Fruit fly (Drosophila melanogaster) whole organism, embryonic: ENCODE results near the gene Pex5.
A peak's percentile ranks its signal among the peaks of the same experiment; 100 is the strongest.

ENCODE experiments used
- Adf1 ChIP-seq: fragments of 200-800 bp; sonication (Bioruptor generic); IDR thresholded peaks from 2 replicates; pipeline ENCODE4 v1.3.6; 2022; ENCODE audit warnings: missing biosample characterization, missing genetic modification characterization
- Atf6 ChIP-seq: fragments of 200-800 bp; sonication (Bioruptor generic); IDR thresholded peaks from 2 replicates; pipeline ENCODE4 v1.3.6; 2022; ENCODE audit warnings: missing biosample characterization, missing genetic modification characterization
- B-H2 ChIP-seq: fragments of 200-800 bp; sonication (Bioruptor generic); optimal IDR thresholded peaks from 2 replicates; lab custom pipeline; 2018; ENCODE audit warnings: missing biosample characterization, mild to moderate bottlenecking, missing genetic modification characterization
- CG10274 ChIP-seq: fragments of 200-800 bp; sonication (Bioruptor generic); optimal IDR thresholded peaks from 3 replicates; lab custom pipeline; 2017; ENCODE audit warnings: missing biosample characterization, mild to moderate bottlenecking, missing genetic modification characterization
- CG10654 ChIP-seq: fragments of 200-800 bp; sonication (Bioruptor generic); optimal IDR thresholded peaks from 2 replicates; lab custom pipeline; 2016; ENCODE audit warnings: missing biosample characterization, missing genetic modification characterization
- CG12299 ChIP-seq: fragments of 200-800 bp; sonication (Bioruptor generic); optimal IDR thresholded peaks from 2 replicates; lab custom pipeline; 2018; ENCODE audit warnings: missing biosample characterization, mild to moderate bottlenecking, missing genetic modification characterization
- CG13624 ChIP-seq: fragments of 200-800 bp; sonication (Bioruptor generic); optimal IDR thresholded peaks from 2 replicates; lab custom pipeline; 2016; ENCODE audit warnings: missing biosample characterization, missing genetic modification characterization
- CG14441 ChIP-seq: fragments of 200-800 bp; sonication (Bioruptor generic); IDR thresholded peaks from 2 replicates; pipeline ENCODE4 v1.3.6; 2022; ENCODE audit warnings: missing biosample characterization, missing genetic modification characterization
- CG15011 ChIP-seq: fragments of 200-800 bp; sonication (Bioruptor generic); optimal IDR thresholded peaks from 3 replicates; lab custom pipeline; 2018; ENCODE audit warnings: missing biosample characterization, mild to moderate bottlenecking, missing genetic modification characterization
- CG15601 ChIP-seq: fragments of 200-800 bp; sonication (Bioruptor generic); optimal IDR thresholded peaks from 3 replicates; lab custom pipeline; 2019; ENCODE audit warnings: missing biosample characterization, mild to moderate bottlenecking, missing genetic modification characterization, moderate library complexity
- CG1602 ChIP-seq: fragments of 200-800 bp; sonication (Bioruptor generic); optimal IDR thresholded peaks from 3 replicates; lab custom pipeline; 2016; ENCODE audit warnings: missing biosample characterization, missing genetic modification characterization
- CG17186 ChIP-seq: fragments of 200-800 bp; sonication (Bioruptor generic); optimal IDR thresholded peaks from 3 replicates; lab custom pipeline; 2017; ENCODE audit warnings: missing biosample characterization, missing genetic modification reagents, missing genetic modification characterization
- CG17361 ChIP-seq: fragments of 200-800 bp; sonication (Bioruptor generic); IDR thresholded peaks from 3 replicates; pipeline ENCODE4 v1.3.6; 2022; ENCODE audit warnings: missing biosample characterization, missing genetic modification characterization
- CG17385 ChIP-seq: fragments of 200-800 bp; sonication (Bioruptor generic); optimal IDR thresholded peaks from 3 replicates; lab custom pipeline; 2018; ENCODE audit warnings: missing biosample characterization, mild to moderate bottlenecking, missing genetic modification characterization
- CG18599 ChIP-seq: fragments of 200-800 bp; sonication (Bioruptor generic); optimal IDR thresholded peaks from 3 replicates; lab custom pipeline; 2017; ENCODE audit warnings: missing biosample characterization, missing genetic modification characterization, mild to moderate bottlenecking, moderate library complexity, missing genetic modification reagents
- CG31365 ChIP-seq: fragments of 200-800 bp; sonication (Bioruptor generic); optimal IDR thresholded peaks from 2 replicates; lab custom pipeline; 2018; ENCODE audit warnings: missing biosample characterization, mild to moderate bottlenecking, missing genetic modification characterization
- CG32532 ChIP-seq: fragments of 200-800 bp; sonication (Bioruptor generic); IDR thresholded peaks from 2 replicates; pipeline ENCODE4 v1.3.6; 2022; ENCODE audit warnings: missing biosample characterization, missing genetic modification characterization
- CG3281 ChIP-seq: fragments of 200-800 bp; sonication (Bioruptor generic); optimal IDR thresholded peaks from 3 replicates; lab custom pipeline; 2017; ENCODE audit warnings: missing biosample characterization, mild to moderate bottlenecking, missing genetic modification characterization
- CG4328 ChIP-seq: fragments of 200-800 bp; sonication (Bioruptor generic); optimal IDR thresholded peaks from 3 replicates; lab custom pipeline; 2017; ENCODE audit warnings: missing biosample characterization, missing genetic modification reagents, missing genetic modification characterization
- CG6683 ChIP-seq: fragments of 200-800 bp; sonication (Bioruptor generic); optimal IDR thresholded peaks from 2 replicates; lab custom pipeline; 2017; ENCODE audit warnings: missing biosample characterization, mild to moderate bottlenecking, missing genetic modification characterization, missing genetic modification reagents
- CG9932 ChIP-seq: fragments of 200-800 bp; sonication (Bioruptor generic); IDR thresholded peaks from 2 replicates; pipeline ENCODE4 v1.3.6; 2022; ENCODE audit warnings: missing biosample characterization, missing genetic modification characterization
- Ets65A ChIP-seq: fragments of 200-800 bp; sonication (Bioruptor generic); peaks from one replicate; lab custom pipeline; 2016; ENCODE audit warnings: missing biosample characterization, missing genetic modification characterization
- Hsf ChIP-seq: fragments of 200-800 bp; sonication (Bioruptor generic); optimal IDR thresholded peaks from 3 replicates; lab custom pipeline; 2016; ENCODE audit warnings: missing biosample characterization, missing genetic modification characterization
- MESR4 ChIP-seq: fragments of 200-800 bp; sonication (Bioruptor generic); optimal IDR thresholded peaks from 2 replicates; lab custom pipeline; 2018; ENCODE audit warnings: missing biosample characterization, mild to moderate bottlenecking, missing genetic modification characterization, moderate library complexity
- Pdp1 ChIP-seq, 2 experiments: fragments of 200-800 bp; sonication (Bioruptor generic); optimal IDR thresholded peaks; 3 replicates each; lab custom pipeline; 2016; ENCODE audit warnings: missing biosample characterization in 2 of 2, missing genetic modification characterization in 2 of 2, mild to moderate bottlenecking in 1 of 2, moderate library complexity in 1 of 2
- Rx ChIP-seq: fragments of 200-800 bp; sonication (Bioruptor generic); IDR thresholded peaks from 2 replicates; pipeline ENCODE4 v1.3.6; 2022; ENCODE audit warnings: missing biosample characterization, missing genetic modification characterization
- Six4 ChIP-seq: fragments of 200-800 bp; sonication (Bioruptor generic); optimal IDR thresholded peaks from 2 replicates; lab custom pipeline; 2016; ENCODE audit warnings: missing biosample characterization, missing genetic modification characterization
- Sry-δ ChIP-seq: fragments of 200-800 bp; sonication (Bioruptor generic); optimal IDR thresholded peaks from 2 replicates; lab custom pipeline; 2016; ENCODE audit warnings: missing biosample characterization, missing genetic modification characterization
- Stat92E ChIP-seq, 3 experiments: fragments of >200 bp in 2 of 3; fragments of 200-800 bp in 1 of 3; sonication (Bioruptor generic) in 1 of 3; optimal IDR thresholded peaks; 2 replicates each; lab custom pipeline; 2017 to 2019; ENCODE audit warnings: missing biosample characterization in 3 of 3, missing genetic modification characterization in 3 of 3, mild to moderate bottlenecking in 1 of 3, moderate library complexity in 1 of 3
- TFAM ChIP-seq: fragments of 200-800 bp; sonication (Bioruptor generic); optimal IDR thresholded peaks from 2 replicates; lab custom pipeline; 2017; ENCODE audit warnings: missing biosample characterization, missing genetic modification characterization, inconsistent platforms
- caup ChIP-seq: fragments of 200-800 bp; sonication (Bioruptor generic); optimal IDR thresholded peaks from 3 replicates; lab custom pipeline; 2017; ENCODE audit warnings: missing biosample characterization, mild to moderate bottlenecking, missing genetic modification characterization, moderate library complexity; ENCODE audit not compliant: severe bottlenecking
- disco-r ChIP-seq: fragments of 200-800 bp; sonication (Bioruptor generic); optimal IDR thresholded peaks from 2 replicates; lab custom pipeline; 2016; ENCODE audit warnings: missing biosample characterization, missing genetic modification characterization
- dm ChIP-seq: fragments of 200-800 bp; sonication (Bioruptor generic); optimal IDR thresholded peaks from 3 replicates; lab custom pipeline; 2016; ENCODE audit warnings: missing biosample characterization, missing genetic modification characterization
- dmrt11E ChIP-seq: fragments of 200-800 bp; sonication (Bioruptor generic); optimal IDR thresholded peaks from 3 replicates; lab custom pipeline; 2018; ENCODE audit warnings: missing biosample characterization, mild to moderate bottlenecking, missing genetic modification characterization, moderate library complexity
- fd3F ChIP-seq: fragments of 200-800 bp; sonication (Bioruptor generic); optimal IDR thresholded peaks from 2 replicates; lab custom pipeline; 2018; ENCODE audit warnings: missing biosample characterization, mild to moderate bottlenecking, missing genetic modification characterization, moderate library complexity
- grn ChIP-seq: fragments of 200-800 bp; sonication (Bioruptor generic); optimal IDR thresholded peaks from 3 replicates; lab custom pipeline; 2017; ENCODE audit warnings: missing biosample characterization, missing genetic modification characterization
- hkb ChIP-seq, 2 experiments: fragments of 200-800 bp in 1 of 2; fragments of >200 bp in 1 of 2; sonication (Bioruptor generic) in 1 of 2; IDR thresholded peaks in 1 of 2; optimal IDR thresholded peaks in 1 of 2; 2 replicates each; pipeline versions ENCODE4 v1.3.6 to Lab custom; 2017 to 2022; ENCODE audit warnings: missing biosample characterization in 1 of 2, missing genetic modification characterization in 1 of 2
- jumu ChIP-seq: fragments of 200-800 bp; sonication (Bioruptor generic); optimal IDR thresholded peaks from 3 replicates; lab custom pipeline; 2016; ENCODE audit warnings: missing biosample characterization, missing genetic modification characterization
- kah ChIP-seq: fragments of 200-800 bp; sonication (Bioruptor generic); optimal IDR thresholded peaks from 2 replicates; lab custom pipeline; 2018; ENCODE audit warnings: missing biosample characterization, mild to moderate bottlenecking, missing genetic modification characterization
- lab ChIP-seq: fragments of 200-800 bp; sonication (Bioruptor generic); optimal IDR thresholded peaks from 3 replicates; lab custom pipeline; 2017; ENCODE audit warnings: missing biosample characterization, missing genetic modification characterization, mild to moderate bottlenecking, moderate library complexity, missing genetic modification reagents
- lov ChIP-seq, 2 experiments: fragments of 200-800 bp in 1 of 2; fragments of >200 bp in 1 of 2; sonication (Bioruptor generic) in 1 of 2; IDR thresholded peaks in 1 of 2; optimal IDR thresholded peaks in 1 of 2; 2 replicates in 1 of 2; 3 replicates in 1 of 2; pipeline versions ENCODE4 v1.3.6 to Lab custom; 2017 to 2022; ENCODE audit warnings: missing biosample characterization in 1 of 2, missing genetic modification characterization in 1 of 2
- ro ChIP-seq: fragments of 200-800 bp; sonication (Bioruptor generic); IDR thresholded peaks from 2 replicates; pipeline ENCODE4 v1.3.6; 2022; ENCODE audit warnings: missing biosample characterization, missing genetic modification characterization
- stwl ChIP-seq: fragments of 200-800 bp; sonication (Bioruptor generic); optimal IDR thresholded peaks from 3 replicates; lab custom pipeline; 2018; ENCODE audit warnings: missing biosample characterization, mild to moderate bottlenecking, missing genetic modification characterization, moderate library complexity
- tin ChIP-seq: fragments of 200-800 bp; sonication (Bioruptor generic); optimal IDR thresholded peaks from 3 replicates; lab custom pipeline; 2016; ENCODE audit warnings: missing biosample characterization, missing genetic modification characterization
- unc-4 ChIP-seq: fragments of 200-800 bp; sonication (Bioruptor generic); IDR thresholded peaks from 2 replicates; pipeline ENCODE4 v1.3.6; 2022; ENCODE audit warnings: missing biosample characterization, missing genetic modification characterization; ENCODE audit not compliant: partially characterized antibody
- wor ChIP-seq: fragments of 200-800 bp; sonication (Bioruptor generic); IDR thresholded peaks from 2 replicates; pipeline ENCODE4 v1.3.6; 2022; ENCODE audit warnings: missing biosample characterization, missing genetic modification characterization
- zfh2 ChIP-seq: fragments of 200-800 bp; sonication (Bioruptor generic); optimal IDR thresholded peaks from 2 replicates; lab custom pipeline; 2016; ENCODE audit warnings: missing biosample characterization, missing genetic modification characterization

Gene Pex5

DNA sequence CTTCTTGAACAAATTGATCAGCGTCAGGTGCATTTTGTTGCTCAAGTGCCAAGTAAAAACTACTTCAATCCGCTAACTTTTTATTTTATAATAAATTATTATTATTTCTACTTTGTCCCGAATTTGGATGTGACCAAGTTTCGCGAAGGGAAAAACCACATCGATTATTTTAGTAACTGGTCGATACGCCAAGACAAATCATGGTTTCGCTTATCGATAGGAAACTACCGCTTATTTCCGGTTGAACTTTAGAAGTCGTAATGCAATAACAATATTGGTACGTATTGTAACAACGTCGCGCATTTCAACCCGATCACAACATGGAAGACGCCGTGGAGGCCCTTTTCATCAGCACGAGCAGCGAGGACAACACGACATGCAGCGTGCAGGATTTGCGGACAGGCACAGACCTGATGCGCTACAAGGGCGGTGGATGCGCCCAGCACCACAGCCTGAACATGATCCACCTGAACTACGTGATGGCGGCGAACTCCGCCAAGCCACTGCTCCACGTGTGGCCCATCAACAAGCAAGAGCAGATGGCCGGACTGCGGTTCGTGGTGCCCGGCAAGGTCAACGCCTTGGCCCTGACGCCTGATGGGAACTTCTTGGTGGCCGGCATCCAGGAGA, 8.4 kb upstream of the Pex5 start, which contains the start of the genes CG14817 and CG14805 (continued):
- peak; percentile 89 for TF ChIP-seq CG3281 (GFP tag; lab: Kevin White, UChicago)
- peak; percentile 40 for TF ChIP-seq Hsf (GFP tag; lab: Kevin White, UChicago)
- TF ChIP-seq zfh2: no peak
- no peak for TF ChIP-seq hkb (optimal IDR thresholded peaks at IDR 0.05; lab: Kevin White, UChicago)
- TF ChIP-seq hkb (GFP tag; IDR thresholded peaks at IDR 0.05; lab: Robert Waterston, UW): peak; percentile 59; the same call in 1 of the 2 replicates
- peak; percentile 38 for TF ChIP-seq dm (GFP tag; lab: Kevin White, UChicago)
- no peak for TF ChIP-seq jumu
- TF ChIP-seq CG31365: peak; percentile 76
- TF ChIP-seq CG13624: peak; percentile 30
- peak; percentile 34 for TF ChIP-seq Six4 (GFP tag; lab: Kevin White, UChicago)
- TF ChIP-seq CG17186 (GFP tag; lab: Kevin White, UChicago): peak; percentile 50
- TF ChIP-seq dmrt11E (tag; lab: Kevin White, UChicago): peak; percentile 59
- peak; percentile 88 for TF ChIP-seq CG4328 (GFP tag; lab: Kevin White, UChicago)
- no peak for TF ChIP-seq CG1602 (GFP tag; lab: Kevin White, UChicago)
- 0 out of 2 replicates have a peak, but pooled peaks have one; percentile 25 for TF ChIP-seq Rx (GFP tag; lab: Robert Waterston, UW)
- TF ChIP-seq disco-r (GFP tag; lab: Kevin White, UChicago): peak; percentile 15
- no peak; the same call in 1 of the 2 replicates for TF ChIP-seq CG9932
- TF ChIP-seq fd3F (GFP tag; lab: Kevin White, UChicago): peak; percentile 53
- peak; percentile 70 for TF ChIP-seq CG32532 (GFP tag; lab: Robert Waterston, UW)
- TF ChIP-seq grn (GFP tag; lab: Kevin White, UChicago): no peak
- TF ChIP-seq caup (GFP tag; lab: Kevin White, UChicago): peak; percentile 93
- TF ChIP-seq CG14441: no peak
- peak; percentile 69 for TF ChIP-seq CG6683 (GFP tag; lab: Kevin White, UChicago)
- TF ChIP-seq CG17385 (GFP tag; lab: Kevin White, UChicago): peak; percentile 76
- TF ChIP-seq B-H2: peak; percentile 91
- no peak for TF ChIP-seq lov (optimal IDR thresholded peaks at IDR 0.05; lab: Kevin White, UChicago)
- peak; percentile 71; the same call in 1 of the 3 replicates for TF ChIP-seq lov (GFP tag; IDR thresholded peaks at IDR 0.05; lab: Robert Waterston, UW)
- TF ChIP-seq tin (GFP tag; lab: Kevin White, UChicago): peak; percentile 24
- TF ChIP-seq Adf1 (GFP tag; lab: Robert Waterston, UW): no peak; the same call in 1 of the 2 replicates
- TF ChIP-seq MESR4: peak; percentile 87
- TF ChIP-seq stwl (tag; lab: Kevin White, UChicago): peak; percentile 46
- TF ChIP-seq CG17361: peak; percentile 67; the same call in 2 of the 3 replicates
- peak; percentile 23 for TF ChIP-seq CG10654 (GFP tag; lab: Kevin White, UChicago)
- TF ChIP-seq Ets65A (GFP tag; lab: Kevin White, UChicago): peak; percentile 91
- TF ChIP-seq wor (GFP tag; lab: Robert Waterston, UW): no peak
- peak; percentile 74 for TF ChIP-seq kah (GFP tag; lab: Kevin White, UChicago)
- TF ChIP-seq CG15601: peak; percentile 74
- TF ChIP-seq Atf6 (GFP tag; lab: Robert Waterston, UW): peak; percentile 50; the same call in 1 of the 2 replicates
- TF ChIP-seq TFAM (GFP tag; lab: Kevin White, UChicago): peak; percentile 6
- TF ChIP-seq CG12299 (tag; lab: Kevin White, UChicago): peak; percentile 81
- no peak for TF ChIP-seq ro (GFP tag; lab: Robert Waterston, UW)
- TF ChIP-seq unc-4: peak; percentile 66; the same call in 1 of the 2 replicates
- no peak for TF ChIP-seq CG15011 (GFP tag; lab: Kevin White, UChicago)
- TF ChIP-seq Pdp1 (GFP tag; optimal IDR thresholded peaks at IDR 0.05; lab: Kevin White, UChicago): peak in 1 of 2 experiments; percentile 55
- peak; percentile 54 for TF ChIP-seq CG10274
- TF ChIP-seq Sry-δ: peak; percentile 48
- peak; percentile 92 for TF ChIP-seq lab (GFP tag; lab: Kevin White, UChicago)
- no peak for TF ChIP-seq Stat92E (GFP tag; optimal IDR thresholded peaks at IDR 0.05; lab: Kevin White, UChicago)
- no peak for TF ChIP-seq CG18599 (GFP tag; lab: Kevin White, UChicago)
